Fruit fly (Drosophila melanogaster) whole organism, embryonic: ENCODE results near the gene CG11986.

Experiments used
- Awh ChIP-seq: fragments of 200-800 bp; sonication (Bioruptor generic); IDR thresholded peaks from 2 replicates; pipeline ENCODE4, ENCODE4 v1.3.6; 2022; ENCODE audit warnings: missing biosample characterization, missing genetic modification characterization
- Bteb2 ChIP-seq: fragments of 200-800 bp; sonication (Bioruptor generic); optimal IDR thresholded peaks from 2 replicates; lab custom pipeline; 2016; ENCODE audit warnings: missing biosample characterization, missing genetic modification characterization
- CG10462 ChIP-seq: fragments of 200-800 bp; sonication (Bioruptor generic); optimal IDR thresholded peaks from 2 replicates; lab custom pipeline; 2016; ENCODE audit warnings: missing biosample characterization, missing genetic modification characterization
- CG11504 ChIP-seq: fragments of 200-800 bp; sonication (Bioruptor generic); optimal IDR thresholded peaks from 3 replicates; lab custom pipeline; 2019; ENCODE audit warnings: missing biosample characterization, mild to moderate bottlenecking, missing genetic modification characterization, moderate library complexity
- CG11560 ChIP-seq: fragments of 200-800 bp; sonication (Bioruptor generic); IDR thresholded peaks from 3 replicates; pipeline ENCODE4 v1.3.6; 2022; ENCODE audit warnings: missing biosample characterization, missing genetic modification characterization
- CG11696 ChIP-seq: fragments of 200-800 bp; sonication (Bioruptor generic); IDR thresholded peaks from 2 replicates; pipeline ENCODE4 v1.3.6; 2022; ENCODE audit warnings: missing biosample characterization, missing genetic modification characterization
- CG13287 ChIP-seq: fragments of 200-800 bp; sonication (Bioruptor generic); IDR thresholded peaks from 2 replicates; pipeline ENCODE4 v1.3.6; 2022; ENCODE audit warnings: missing biosample characterization, missing genetic modification characterization; ENCODE audit not compliant: partially characterized antibody
- CG15073 ChIP-seq: fragments of 200-800 bp; sonication (Bioruptor generic); optimal IDR thresholded peaks from 2 replicates; lab custom pipeline; 2016; ENCODE audit warnings: missing biosample characterization, missing genetic modification characterization
- CG1832 ChIP-seq: fragments of 200-800 bp; sonication (Bioruptor generic); optimal IDR thresholded peaks from 2 replicates; lab custom pipeline; 2017; ENCODE audit warnings: missing biosample characterization, mild to moderate bottlenecking, missing genetic modification characterization, inconsistent platforms
- CG2116 ChIP-seq: fragments of 200-800 bp; sonication (Bioruptor generic); optimal IDR thresholded peaks from 3 replicates; lab custom pipeline; 2018; ENCODE audit warnings: missing biosample characterization, mild to moderate bottlenecking, missing genetic modification characterization
- CG2120 ChIP-seq: fragments of 200-800 bp; sonication (Bioruptor generic); optimal IDR thresholded peaks from 3 replicates; lab custom pipeline; 2016; ENCODE audit warnings: missing biosample characterization, missing genetic modification characterization
- CG30403 ChIP-seq: fragments of 200-800 bp; sonication (Bioruptor generic); optimal IDR thresholded peaks from 3 replicates; lab custom pipeline; 2016; ENCODE audit warnings: missing biosample characterization, missing genetic modification characterization
- CG32767 ChIP-seq: fragments of 200-800 bp; sonication (Bioruptor generic); IDR thresholded peaks from 2 replicates; pipeline ENCODE4 v1.3.6; 2022; ENCODE audit warnings: missing biosample characterization, missing genetic modification characterization
- CG32772 ChIP-seq: fragments of 200-800 bp; sonication (Bioruptor generic); IDR thresholded peaks from 2 replicates; pipeline ENCODE4 v1.3.6; 2022; ENCODE audit warnings: missing biosample characterization, missing genetic modification characterization
- CG4404 ChIP-seq: fragments of 200-800 bp; sonication (Bioruptor generic); IDR thresholded peaks from 2 replicates; pipeline ENCODE4 v1.3.6; 2022; ENCODE audit warnings: missing biosample characterization, missing genetic modification characterization
- CG5245 ChIP-seq: fragments of 200-800 bp; sonication (Bioruptor generic); optimal IDR thresholded peaks from 3 replicates; lab custom pipeline; 2016; ENCODE audit warnings: missing biosample characterization, missing genetic modification characterization
- CG8089 ChIP-seq: fragments of 200-800 bp; sonication (Bioruptor generic); optimal IDR thresholded peaks from 3 replicates; lab custom pipeline; 2016; ENCODE audit warnings: missing biosample characterization, missing genetic modification characterization
- CG8765 ChIP-seq: fragments of 200-800 bp; sonication (Bioruptor generic); IDR thresholded peaks from 2 replicates; pipeline ENCODE4 v1.3.6; 2022; ENCODE audit warnings: missing biosample characterization, missing genetic modification characterization
- CG9727 ChIP-seq: fragments of 200-800 bp; sonication (Bioruptor generic); optimal IDR thresholded peaks from 3 replicates; lab custom pipeline; 2017; ENCODE audit warnings: missing biosample characterization, mild to moderate bottlenecking, missing genetic modification characterization
- CG9797 ChIP-seq: fragments of 200-800 bp; sonication (Bioruptor generic); optimal IDR thresholded peaks from 3 replicates; lab custom pipeline; 2018; ENCODE audit warnings: missing biosample characterization, mild to moderate bottlenecking, missing genetic modification characterization
- CG9932 ChIP-seq: fragments of 200-800 bp; sonication (Bioruptor generic); IDR thresholded peaks from 2 replicates; pipeline ENCODE4 v1.3.6; 2022; ENCODE audit warnings: missing biosample characterization, missing genetic modification characterization
- D19B ChIP-seq: fragments of 200-800 bp; sonication (Bioruptor generic); optimal IDR thresholded peaks from 2 replicates; lab custom pipeline; 2017; ENCODE audit warnings: missing biosample characterization, mild to moderate bottlenecking, missing genetic modification characterization
- Dad ChIP-seq: fragments of 200-800 bp; sonication (Bioruptor generic); optimal IDR thresholded peaks from 3 replicates; lab custom pipeline; 2016; ENCODE audit warnings: missing biosample characterization, missing genetic modification characterization
- Dbx ChIP-seq: fragments of 200-800 bp; sonication (Bioruptor generic); IDR thresholded peaks from 3 replicates; pipeline ENCODE4 v1.3.6; 2022; ENCODE audit warnings: missing biosample characterization, missing genetic modification characterization
- E2f2 ChIP-seq: fragments of 200-800 bp; sonication (Bioruptor generic); IDR thresholded peaks from 2 replicates; pipeline ENCODE4 v1.3.6; 2022; ENCODE audit warnings: missing biosample characterization, missing genetic modification characterization
- Elba2 ChIP-seq: fragments of 200-800 bp; sonication (Bioruptor generic); optimal IDR thresholded peaks from 3 replicates; lab custom pipeline; 2016; ENCODE audit warnings: missing biosample characterization, missing genetic modification characterization
- HmgZ ChIP-seq: fragments of 200-800 bp; sonication (Bioruptor generic); optimal IDR thresholded peaks from 2 replicates; lab custom pipeline; 2018; ENCODE audit warnings: missing biosample characterization, mild to moderate bottlenecking, missing genetic modification characterization
- Lhr ChIP-seq: fragments of 200-800 bp; sonication (Bioruptor generic); optimal IDR thresholded peaks from 3 replicates; lab custom pipeline; 2017; ENCODE audit warnings: mild to moderate bottlenecking, missing biosample characterization, missing genetic modification reagents, missing genetic modification characterization
- Lpt ChIP-seq: fragments of >200 bp; optimal IDR thresholded peaks from 2 replicates; lab custom pipeline; 2018; ENCODE audit warnings: missing biosample characterization, missing genetic modification characterization
- Myb ChIP-seq: fragments of 200-800 bp; sonication (Bioruptor generic); optimal IDR thresholded peaks from 2 replicates; lab custom pipeline; 2016; ENCODE audit warnings: missing biosample characterization, missing genetic modification characterization
- NfI ChIP-seq: fragments of 200-800 bp; sonication (Bioruptor generic); optimal IDR thresholded peaks from 3 replicates; lab custom pipeline; 2018; ENCODE audit warnings: missing biosample characterization, mild to moderate bottlenecking, missing genetic modification characterization, moderate library complexity
- chn ChIP-seq: fragments of 200-800 bp; sonication (Bioruptor generic); optimal IDR thresholded peaks from 2 replicates; lab custom pipeline; 2016; ENCODE audit warnings: missing biosample characterization, missing genetic modification characterization
- crc ChIP-seq: fragments of 200-800 bp; sonication (Bioruptor generic); optimal IDR thresholded peaks from 2 replicates; lab custom pipeline; 2016; ENCODE audit warnings: missing biosample characterization, missing genetic modification characterization
- fu2 ChIP-seq: fragments of 200-800 bp; sonication (Bioruptor generic); optimal IDR thresholded peaks from 2 replicates; lab custom pipeline; 2016; ENCODE audit warnings: missing biosample characterization, missing genetic modification characterization
- grn ChIP-seq: fragments of 200-800 bp; sonication (Bioruptor generic); optimal IDR thresholded peaks from 3 replicates; lab custom pipeline; 2017; ENCODE audit warnings: missing biosample characterization, missing genetic modification characterization
- kah ChIP-seq: fragments of 200-800 bp; sonication (Bioruptor generic); optimal IDR thresholded peaks from 2 replicates; lab custom pipeline; 2018; ENCODE audit warnings: missing biosample characterization, mild to moderate bottlenecking, missing genetic modification characterization
- ken ChIP-seq: fragments of 200-800 bp; sonication (Bioruptor generic); IDR thresholded peaks from 3 replicates; pipeline ENCODE4 v1.3.6; 2022; ENCODE audit warnings: missing biosample characterization, missing genetic modification characterization
- lmd ChIP-seq: fragments of 200-800 bp; sonication (Bioruptor generic); IDR thresholded peaks from 2 replicates; pipeline ENCODE4 v1.3.6; 2022; ENCODE audit warnings: missing biosample characterization, missing genetic modification characterization
- nerfin-2 ChIP-seq: fragments of 200-800 bp; sonication (Bioruptor generic); IDR thresholded peaks from 2 replicates; pipeline ENCODE4 v1.3.6; 2022; ENCODE audit warnings: missing biosample characterization, missing genetic modification characterization; ENCODE audit not compliant: partially characterized antibody
- org-1 ChIP-seq: fragments of 200-800 bp; sonication (Bioruptor generic); optimal IDR thresholded peaks from 2 replicates; lab custom pipeline; 2017; ENCODE audit warnings: missing biosample characterization, missing genetic modification characterization
- pnt ChIP-seq: fragments of 200-800 bp; sonication (Bioruptor generic); optimal IDR thresholded peaks from 3 replicates; lab custom pipeline; 2016; ENCODE audit warnings: missing biosample characterization, missing genetic modification characterization
- pum ChIP-seq: fragments of 200-800 bp; sonication (Bioruptor generic); optimal IDR thresholded peaks from 2 replicates; lab custom pipeline; 2016; ENCODE audit warnings: missing biosample characterization, missing genetic modification characterization
- ranshi ChIP-seq: fragments of 200-800 bp; sonication (Bioruptor generic); IDR thresholded peaks from 2 replicates; pipeline ENCODE4 v1.3.6; 2022; ENCODE audit warnings: missing biosample characterization, missing genetic modification characterization
- run ChIP-seq: fragments of 200-800 bp; sonication (Bioruptor generic); optimal IDR thresholded peaks from 3 replicates; lab custom pipeline; 2018; ENCODE audit warnings: missing biosample characterization, mild to moderate bottlenecking, missing genetic modification characterization
- schlank ChIP-seq: fragments of 200-800 bp; sonication (Bioruptor generic); optimal IDR thresholded peaks from 2 replicates; lab custom pipeline; 2018; ENCODE audit warnings: missing biosample characterization, mild to moderate bottlenecking, missing genetic modification characterization
- sd ChIP-seq: fragments of 200-800 bp; sonication (Bioruptor generic); optimal IDR thresholded peaks from 3 replicates; lab custom pipeline; 2018; ENCODE audit warnings: missing biosample characterization, mild to moderate bottlenecking, missing genetic modification characterization, moderate library complexity
- slbo ChIP-seq: fragments of 200-800 bp; sonication (Bioruptor generic); IDR thresholded peaks from 2 replicates; pipeline ENCODE4 v1.3.6; 2022; ENCODE audit warnings: missing biosample characterization, missing genetic modification characterization
- sug ChIP-seq: fragments of 200-800 bp; optimal IDR thresholded peaks from 2 replicates; lab custom pipeline; 2019; ENCODE audit warnings: missing biosample characterization, mild to moderate bottlenecking, missing genetic modification characterization, moderate library complexity
- tap ChIP-seq: fragments of 200-800 bp; optimal IDR thresholded peaks from 3 replicates; lab custom pipeline; 2019; ENCODE audit warnings: missing biosample characterization, mild to moderate bottlenecking, missing genetic modification characterization, moderate library complexity
- vnd ChIP-seq: fragments of 200-800 bp; sonication (Bioruptor generic); IDR thresholded peaks from 3 replicates; pipeline ENCODE4 v1.3.6; 2022; ENCODE audit warnings: missing biosample characterization, missing genetic modification characterization; ENCODE audit not compliant: partially characterized antibody

The CG11986 gene

dm6 chr3R:8979850-8980775, 35.1 kb upstream of the CG11986 start (continued):
- TF ChIP-seq HmgZ: peak; percentile 20
- TF ChIP-seq CG8089 (GFP tag; lab: Kevin White, UChicago): no peak
- 0 out of 2 replicates have a peak, but pooled peaks have one; percentile 22 for TF ChIP-seq nerfin-2 (GFP tag; lab: Robert Waterston, UW)
- TF ChIP-seq lmd: no peak
- TF ChIP-seq sd (tag; lab: Kevin White, UChicago): no peak
- peak; percentile 90 for TF ChIP-seq D19B (GFP tag; lab: Kevin White, UChicago)
- no peak for TF ChIP-seq kah (GFP tag; lab: Kevin White, UChicago)
- TF ChIP-seq run (tag; lab: Kevin White, UChicago): no peak
- peak; percentile 10 for TF ChIP-seq pnt (GFP tag; lab: Kevin White, UChicago)
- TF ChIP-seq NfI (GFP tag; lab: Kevin White, UChicago): peak; percentile 24
- no peak for TF ChIP-seq CG32772 (GFP tag; lab: Robert Waterston, UW)
- TF ChIP-seq CG13287: peak; percentile 2
- TF ChIP-seq CG5245 (GFP tag; lab: Kevin White, UChicago): no peak
- TF ChIP-seq CG15073: no peak
- TF ChIP-seq CG32767 (GFP tag; lab: Robert Waterston, UW): no peak
- TF ChIP-seq CG9797: no peak
- 0 out of 3 replicates have a peak, but pooled peaks have one; percentile 30 for TF ChIP-seq ken
- TF ChIP-seq slbo (GFP tag; lab: Robert Waterston, UW): no peak
- no peak for TF ChIP-seq fu2
- no peak for TF ChIP-seq vnd (GFP tag; lab: Robert Waterston, UW)
- no peak for TF ChIP-seq ranshi
- TF ChIP-seq Dad: peak; percentile 1
- no peak for TF ChIP-seq org-1 (GFP tag; lab: Kevin White, UChicago)
- TF ChIP-seq CG11696 (GFP tag; lab: Robert Waterston, UW): no peak
- TF ChIP-seq Dbx: no peak
- TF ChIP-seq CG4404: no peak
- TF ChIP-seq grn (GFP tag; lab: Kevin White, UChicago): no peak
- no peak for TF ChIP-seq Myb (GFP tag; lab: Kevin White, UChicago)
- peak; percentile 2 for TF ChIP-seq CG2120 (GFP tag; lab: Kevin White, UChicago)
- TF ChIP-seq CG30403 (GFP tag; lab: Kevin White, UChicago): peak; percentile 24
- TF ChIP-seq CG2116: no peak
- TF ChIP-seq CG10462 (GFP tag; lab: Kevin White, UChicago): no peak
- peak; percentile 45 for TF ChIP-seq Lhr (GFP tag; lab: Kevin White, UChicago)
- no peak for TF ChIP-seq crc (GFP tag; lab: Kevin White, UChicago)
- TF ChIP-seq schlank (tag; lab: Kevin White, UChicago): no peak
- TF ChIP-seq CG1832: no peak
- no peak for TF ChIP-seq Elba2
- no peak for TF ChIP-seq tap (tag; lab: Kevin White, UChicago)
- peak; percentile 32 for TF ChIP-seq CG9727 (GFP tag; lab: Kevin White, UChicago)
- no peak for TF ChIP-seq chn
- peak; percentile 8 for TF ChIP-seq pum (GFP tag; lab: Kevin White, UChicago)
- no peak for TF ChIP-seq Awh (GFP tag; lab: Robert Waterston, UW)
- TF ChIP-seq Lpt: no peak
- TF ChIP-seq CG11560 (tag; lab: Robert Waterston, UW): no peak
- TF ChIP-seq CG11504 (tag; lab: Kevin White, UChicago): peak; percentile 65
- no peak for TF ChIP-seq CG8765 (GFP tag; lab: Robert Waterston, UW)
- no peak for TF ChIP-seq sug (tag; lab: Kevin White, UChicago)
- TF ChIP-seq CG9932 (GFP tag; lab: Robert Waterston, UW): no peak; the same call in 1 of the 2 replicates
- peak; percentile 98 for TF ChIP-seq E2f2 (GFP tag; lab: Robert Waterston, UW)
- TF ChIP-seq Bteb2: no peak
